Fruit fly (Drosophila melanogaster) whole organism, prepupa: Measurements from ENCODE around the gene Cyp28d1.

Experiments used
- CG6163 ChIP-seq: fragments of 200-800 bp; sonication (Bioruptor generic); IDR thresholded peaks from 3 replicates; pipeline ENCODE4 v1.3.6; 2022; ENCODE audit warnings: missing biosample characterization, missing genetic modification characterization
- CG8319 ChIP-seq: fragments of 200-800 bp; sonication (Bioruptor generic); optimal IDR thresholded peaks from 3 replicates; lab custom pipeline; 2016; ENCODE audit warnings: missing biosample characterization, missing genetic modification characterization
- Ets96B ChIP-seq: fragments of 200-800 bp; optimal IDR thresholded peaks from 2 replicates; lab custom pipeline; 2019; ENCODE audit warnings: missing biosample characterization, mild to moderate bottlenecking, missing genetic modification characterization, moderate library complexity
- Hr38 ChIP-seq: sonication (Bioruptor generic); optimal IDR thresholded peaks from 2 replicates; lab custom pipeline; 2016; ENCODE audit warnings: missing biosample characterization, missing genetic modification characterization
- Sox14 ChIP-seq: fragments of 200-800 bp; sonication (Bioruptor generic); optimal IDR thresholded peaks from 3 replicates; lab custom pipeline; 2016; ENCODE audit warnings: missing biosample characterization, missing genetic modification characterization
- cyc ChIP-seq: fragments of 200-800 bp; sonication (Bioruptor generic); optimal IDR thresholded peaks from 3 replicates; lab custom pipeline; 2016; ENCODE audit warnings: missing biosample characterization, missing genetic modification characterization
- eg ChIP-seq: fragments of 200-800 bp; sonication (Bioruptor generic); IDR thresholded peaks from 3 replicates; pipeline ENCODE4 v1.3.6; 2022; ENCODE audit warnings: missing biosample characterization, missing genetic modification characterization

- TF ChIP-seq CG6163 (GFP tag; lab: Robert Waterston, UW) (no peak), Hr38 (GFP tag; lab: Kevin White, UChicago) (no peak), eg (GFP tag; lab: Robert Waterston, UW) (no peak), Ets96B (no peak), Sox14 (GFP tag; lab: Kevin White, UChicago) (no peak), cyc (GFP tag; lab: Kevin White, UChicago) (no peak), CG8319 (GFP tag; lab: Kevin White, UChicago) (no peak)
Measured at dm6 chr2L:5210946-5211345, 686 bp downstream of the Cyp28d1 start.
